Worm (Caenorhabditis elegans) whole organism, L4 larva: ENCODE results near the gene rab-7.
A peak's percentile ranks its signal among the peaks of the same experiment; 100 is the strongest.

Source experiments
- T20F7.1 ChIP-seq: fragments of 200-800 bp; sonication (Bioruptor generic); optimal IDR thresholded peaks from 2 replicates; lab custom pipeline; 2018; ENCODE audit warnings: mild to moderate bottlenecking, missing genetic modification characterization, missing compliant biosample characterization
- Y105C5A.15 ChIP-seq: fragments of 200-800 bp; sonication (Bioruptor generic); IDR thresholded peaks from 2 replicates; pipeline ENCODE4 v1.3.6; 2022; ENCODE audit warnings: missing genetic modification characterization, missing compliant biosample characterization
- Y48G9A.11 ChIP-seq: fragments of 200-800 bp; sonication (Bioruptor generic); IDR thresholded peaks from 2 replicates; pipeline ENCODE4 v1.3.6; 2022; ENCODE audit warnings: missing genetic modification reagents, missing genetic modification characterization, missing compliant biosample characterization
- Y5F2A.4 ChIP-seq: fragments of 200-800 bp; sonication (Bioruptor generic); optimal IDR thresholded peaks from 2 replicates; lab custom pipeline; 2018; ENCODE audit warnings: mild to moderate bottlenecking, missing genetic modification characterization, missing compliant biosample characterization
- ZK337.2 ChIP-seq: fragments of 200-800 bp; sonication (Bioruptor generic); IDR thresholded peaks from 2 replicates; pipeline ENCODE4 v1.3.6; 2022; ENCODE audit warnings: missing genetic modification reagents, missing genetic modification characterization, missing compliant biosample characterization
- aha-1 ChIP-seq: fragments of 150-350 bp; peaks from one replicate; lab custom pipeline; 2014; ENCODE audit warnings: missing biosample characterization, missing genetic modification characterization
- ama-1 ChIP-seq: fragments of 150-350 bp; optimal IDR thresholded peaks from 2 replicates; lab custom pipeline; 2014; ENCODE audit warnings: inconsistent platforms, mixed read lengths
- arid-1 ChIP-seq: fragments of 200-800 bp; sonication (Bioruptor generic); conservative IDR thresholded peaks from 2 replicates; pipeline ENCODE4 v1.3.6; 2022; ENCODE audit warnings: missing genetic modification reagents, missing genetic modification characterization, missing compliant biosample characterization
- ceh-20 ChIP-seq: fragments of 200-800 bp; sonication (Bioruptor generic); IDR thresholded peaks from 2 replicates; pipeline ENCODE4 v1.3.6; 2022; ENCODE audit warnings: missing genetic modification reagents, missing genetic modification characterization, missing compliant biosample characterization
- ceh-28 ChIP-seq: fragments of 150-350 bp; optimal IDR thresholded peaks from 2 replicates; lab custom pipeline; 2014; ENCODE audit warnings: missing biosample characterization, missing genetic modification reagents, missing genetic modification characterization
- ceh-32 ChIP-seq: sonication (generic microtip); optimal IDR thresholded peaks from 2 replicates; lab custom pipeline; 2016; ENCODE audit warnings: mild to moderate bottlenecking, missing genetic modification characterization, missing compliant biosample characterization; ENCODE audit not compliant: poor library complexity
- ctbp-1 ChIP-seq: fragments of 200-800 bp; sonication (Bioruptor generic); IDR thresholded peaks from 2 replicates; pipeline ENCODE4 v1.3.6; 2022; ENCODE audit warnings: missing genetic modification reagents, missing genetic modification characterization, missing compliant biosample characterization
- daf-19 ChIP-seq: fragments of 200-800 bp; sonication (Bioruptor generic); conservative IDR thresholded peaks from 2 replicates; pipeline ENCODE4 v1.3.6; 2022; ENCODE audit warnings: missing genetic modification characterization, missing compliant biosample characterization
- dmd-8 ChIP-seq: fragments of 200-800 bp; sonication (Bioruptor generic); IDR thresholded peaks from 2 replicates; pipeline ENCODE4 v1.3.6; 2022; ENCODE audit warnings: missing genetic modification characterization, missing compliant biosample characterization
- dpl-1 ChIP-seq: fragments of 150-350 bp; optimal IDR thresholded peaks from 2 replicates; lab custom pipeline; 2014; ENCODE audit warnings: missing biosample characterization, missing genetic modification reagents, missing genetic modification characterization
- dve-1 ChIP-seq: sonication (generic microtip); optimal IDR thresholded peaks from 2 replicates; lab custom pipeline; 2017; ENCODE audit warnings: antibody characterized with exemption, mild to moderate bottlenecking, missing genetic modification characterization, missing compliant biosample characterization; ENCODE audit not compliant: insufficient read depth
- fos-1 ChIP-seq: fragments of 150-350 bp; optimal IDR thresholded peaks from 2 replicates; lab custom pipeline; 2014; ENCODE audit warnings: missing biosample characterization, missing genetic modification characterization
- hif-1 ChIP-seq, 2 experiments: sonication (generic microtip); optimal IDR thresholded peaks; 2 replicates each; lab custom pipeline; 2016 to 2017; ENCODE audit warnings: missing compliant biosample characterization in 2 of 2, missing genetic modification characterization in 2 of 2, missing genetic modification reagents in 2 of 2, missing genotype in 2 of 2, mild to moderate bottlenecking in 1 of 2
- hlh-30 ChIP-seq: sonication (generic microtip); optimal IDR thresholded peaks from 2 replicates; lab custom pipeline; 2017; ENCODE audit warnings: antibody characterized with exemption, mild to moderate bottlenecking, missing genetic modification characterization, missing compliant biosample characterization; ENCODE audit not compliant: insufficient read depth
- lin-1 ChIP-seq: fragments of 200-800 bp; sonication (Bioruptor generic); IDR thresholded peaks from 2 replicates; pipeline ENCODE4 v1.3.6; 2022; ENCODE audit warnings: missing genetic modification reagents, missing genetic modification characterization, missing compliant biosample characterization
- lin-38 ChIP-seq: fragments of 200-800 bp; sonication (Bioruptor generic); IDR thresholded peaks from 2 replicates; pipeline ENCODE4 v1.3.6; 2022; ENCODE audit warnings: missing genetic modification reagents, missing genetic modification characterization, missing compliant biosample characterization
- lin-39 ChIP-seq: fragments of 150-350 bp; optimal IDR thresholded peaks from 2 replicates; lab custom pipeline; 2014; ENCODE audit warnings: missing biosample characterization, missing genetic modification reagents, missing genetic modification characterization
- lsy-2 ChIP-seq, 2 experiments: fragments of 150-350 bp in 1 of 2; sonication (generic microtip) in 1 of 2; optimal IDR thresholded peaks; 2 replicates each; lab custom pipeline; 2014 to 2017; ENCODE audit warnings: missing biosample characterization in 2 of 2, missing genetic modification characterization in 2 of 2
- mdt-29 ChIP-seq: fragments of 200-800 bp; sonication (Bioruptor generic); IDR thresholded peaks from 2 replicates; pipeline ENCODE4 v1.3.6; 2022; ENCODE audit warnings: missing genetic modification reagents, missing genetic modification characterization, missing compliant biosample characterization
- mep-1 ChIP-seq: fragments of 150-350 bp; sonication (generic microtip); optimal IDR thresholded peaks from 3 replicates; lab custom pipeline; 2014; ENCODE audit warnings: missing biosample characterization, missing genetic modification characterization
- mes-2 ChIP-seq: sonication (generic microtip); optimal IDR thresholded peaks from 2 replicates; lab custom pipeline; 2016; ENCODE audit warnings: missing genotype, mild to moderate bottlenecking, missing genetic modification characterization, missing compliant biosample characterization; ENCODE audit not compliant: poor library complexity, severe bottlenecking
- mxl-2 ChIP-seq: fragments of 200-800 bp; sonication (Bioruptor generic); conservative IDR thresholded peaks from 2 replicates; pipeline ENCODE4 v1.3.6; 2022; ENCODE audit warnings: missing genetic modification reagents, missing genetic modification characterization, missing compliant biosample characterization
- mxl-3 ChIP-seq: fragments of 200-800 bp; sonication (Bioruptor generic); optimal IDR thresholded peaks from 2 replicates; lab custom pipeline; 2018; ENCODE audit warnings: mild to moderate bottlenecking, missing genetic modification characterization, missing compliant biosample characterization
- nhr-10 ChIP-seq: fragments of 150-350 bp; optimal IDR thresholded peaks from 2 replicates; lab custom pipeline; 2014; ENCODE audit warnings: missing biosample characterization, missing genetic modification characterization
- nhr-11 ChIP-seq: fragments of 150-350 bp; optimal IDR thresholded peaks from 2 replicates; lab custom pipeline; 2014; ENCODE audit warnings: missing biosample characterization, missing genetic modification characterization
- nhr-28 ChIP-seq: fragments of 150-350 bp; optimal IDR thresholded peaks from 2 replicates; lab custom pipeline; 2014; ENCODE audit warnings: missing biosample characterization, missing genetic modification characterization
- nhr-41 ChIP-seq: fragments of 200-800 bp; sonication (Bioruptor generic); IDR thresholded peaks from 2 replicates; pipeline ENCODE4 v1.3.6; 2022; ENCODE audit warnings: missing genetic modification reagents, missing genetic modification characterization, missing compliant biosample characterization
- nhr-42 ChIP-seq: fragments of 200-800 bp; sonication (Bioruptor generic); IDR thresholded peaks from 2 replicates; pipeline ENCODE4 v1.3.6; 2022; ENCODE audit warnings: missing genetic modification characterization, missing compliant biosample characterization
- pha-4 ChIP-seq, 2 experiments: fragments of 150-350 bp in 1 of 2; fragments of 200-800 bp in 1 of 2; sonication (Bioruptor generic) in 1 of 2; IDR thresholded peaks in 1 of 2; optimal IDR thresholded peaks in 1 of 2; 2 replicates each; pipeline versions ENCODE4 v1.3.6 to Lab custom; 2014 to 2022; ENCODE audit warnings: missing genetic modification characterization in 2 of 2, missing genetic modification reagents in 2 of 2, missing biosample characterization in 1 of 2, missing compliant biosample characterization in 1 of 2
- php-3 ChIP-seq: fragments of 200-800 bp; sonication (Bioruptor generic); IDR thresholded peaks from 2 replicates; pipeline ENCODE4 v1.3.6; 2022; ENCODE audit warnings: missing genetic modification reagents, missing genetic modification characterization, missing compliant biosample characterization
- pqm-1 ChIP-seq: sonication (generic microtip); optimal IDR thresholded peaks from 2 replicates; lab custom pipeline; 2017; ENCODE audit warnings: missing biosample characterization, missing genetic modification characterization
- skn-1 ChIP-seq: fragments of 150-350 bp; optimal IDR thresholded peaks from 2 replicates; lab custom pipeline; 2014; ENCODE audit warnings: missing biosample characterization, missing genetic modification characterization
- spr-1 ChIP-seq: sonication (generic microtip); optimal IDR thresholded peaks from 2 replicates; lab custom pipeline; 2016; ENCODE audit warnings: mild to moderate bottlenecking, missing genetic modification characterization, missing compliant biosample characterization
- tag-97 ChIP-seq: fragments of 200-800 bp; sonication (Bioruptor generic); IDR thresholded peaks from 2 replicates; pipeline ENCODE4 v1.3.6; 2022; ENCODE audit warnings: missing genetic modification characterization, missing compliant biosample characterization
- unc-130 ChIP-seq: sonication (generic microtip); optimal IDR thresholded peaks from 2 replicates; lab custom pipeline; 2016; ENCODE audit warnings: missing genetic modification reagents, missing genetic modification characterization, missing compliant biosample characterization
- zfp-2 ChIP-seq: sonication (generic microtip); optimal IDR thresholded peaks from 2 replicates; lab custom pipeline; 2016; ENCODE audit warnings: mild to moderate bottlenecking, missing genetic modification characterization, missing compliant biosample characterization

Gene rab-7

ce11 chrII:11958793-11959574, 7.7 kb downstream of the rab-7 start (continued):
- TF ChIP-seq daf-19 (GFP tag; lab: Robert Waterston, UW) (no peak), nhr-42 (GFP tag; lab: Robert Waterston, UW) (no peak), lsy-2 (tag; optimal IDR thresholded peaks at IDR 0.05; lab: Kevin White, UChicago) (peak in 1 of 2 experiments; percentile 53), Y5F2A.4 (GFP tag; lab: Kevin White, UChicago) (no peak), mdt-29 (GFP tag; lab: Robert Waterston, UW) (0 out of 2 replicates have a peak, but pooled peaks have one; percentile 17), ceh-20 (no peak), ama-1 (no peak), php-3 (peak; percentile 46; the same call in 1 of the 2 replicates), aha-1 (tag; lab: Kevin White, UChicago) (peak; percentile 73), pha-4 (GFP tag; IDR thresholded peaks at IDR 0.05; lab: Robert Waterston, UW) (peak; percentile 45; the same call in 1 of the 2 replicates), pha-4 (tag; optimal IDR thresholded peaks at IDR 0.05; lab: Kevin White, UChicago) (no peak)

ce11 chrII:11954811-11955210, 11.9 kb downstream of the rab-7 start:
- TF ChIP-seq ceh-28 (tag; lab: Kevin White, UChicago) (no peak), ama-1 (no peak)

DNA sequence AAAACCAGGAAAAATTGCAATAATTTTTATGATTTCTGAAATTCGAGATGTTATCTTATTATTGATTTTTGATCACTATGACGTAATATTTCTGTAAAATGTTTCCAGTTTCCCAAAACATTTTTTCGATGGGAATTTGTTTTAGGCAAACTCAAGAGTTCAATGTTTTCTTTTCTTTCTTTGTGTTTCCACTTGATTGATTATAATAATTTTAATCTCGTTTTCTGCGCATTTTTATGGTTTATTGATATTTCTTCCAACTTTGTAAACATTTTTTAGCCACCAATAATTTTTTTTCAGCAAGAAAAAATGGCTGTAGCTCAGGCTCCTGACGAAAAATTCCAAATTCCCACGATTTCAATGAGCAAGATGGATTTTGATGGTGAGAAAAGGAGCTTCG, 12.5 kb downstream of the rab-7 start, which contains the start of gene W03C9.6:
TSS of gene W03C9.6 (plus strand) at position 301 of the 400 bp plus-strand sequence.
- TF ChIP-seq pha-4 (GFP tag; IDR thresholded peaks at IDR 0.05; lab: Robert Waterston, UW) = no peak
- no peak for TF ChIP-seq pha-4 (tag; optimal IDR thresholded peaks at IDR 0.05; lab: Kevin White, UChicago)
- TF ChIP-seq lin-38 (GFP tag; lab: Robert Waterston, UW) = no peak
- no peak for TF ChIP-seq dmd-8 (GFP tag; lab: Robert Waterston, UW)
- TF ChIP-seq mdt-29 (GFP tag; lab: Robert Waterston, UW) = no peak
- no peak for TF ChIP-seq lsy-2 (tag; optimal IDR thresholded peaks at IDR 0.05; lab: Kevin White, UChicago)
- no peak for TF ChIP-seq dpl-1
- TF ChIP-seq nhr-10 = no peak
- no peak for TF ChIP-seq pqm-1 (tag; lab: Kevin White, UChicago)
- no peak for TF ChIP-seq Y105C5A.15 (GFP tag; lab: Robert Waterston, UW)
- TF ChIP-seq spr-1 (tag; lab: Kevin White, UChicago) = no peak
- no peak for TF ChIP-seq fos-1 (tag; lab: Kevin White, UChicago)
- no peak for TF ChIP-seq T20F7.1 (GFP tag; lab: Kevin White, UChicago)
- TF ChIP-seq Y48G9A.11 (GFP tag; lab: Robert Waterston, UW) = no peak
- TF ChIP-seq ctbp-1 (GFP tag; lab: Robert Waterston, UW) = no peak
- TF ChIP-seq ceh-32 (tag; lab: Kevin White, UChicago) = no peak
- TF ChIP-seq nhr-28 (tag; lab: Kevin White, UChicago) = no peak
- no peak for TF ChIP-seq nhr-11
- no peak for TF ChIP-seq lin-39 (tag; lab: Kevin White, UChicago)
- TF ChIP-seq hif-1 (tag; optimal IDR thresholded peaks at IDR 0.05; lab: Kevin White, UChicago) = no peak
- TF ChIP-seq mes-2 = no peak

DNA sequence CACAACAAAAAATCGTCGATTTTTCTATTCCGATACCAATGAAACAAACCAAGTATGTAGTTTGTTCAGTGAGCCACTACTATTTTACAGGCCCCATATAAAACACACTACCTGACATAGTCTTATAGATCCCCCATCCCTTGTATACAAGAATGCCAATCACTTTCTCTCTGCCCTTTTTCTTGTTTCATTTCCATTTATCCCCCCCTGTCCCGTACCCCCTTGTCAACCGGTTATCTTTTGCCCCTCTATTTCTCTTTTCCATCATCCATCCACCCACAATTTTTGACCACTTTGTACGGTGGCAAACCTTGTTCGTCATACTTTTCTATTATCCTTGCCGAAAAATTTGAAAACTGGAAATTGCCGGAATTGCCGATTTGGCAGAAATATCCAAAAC, 13.8 kb downstream of the rab-7 start:
- TF ChIP-seq zfp-2 (tag; lab: Kevin White, UChicago) (no peak), ZK337.2 (no peak), mep-1 (tag; lab: Kevin White, UChicago) (no peak), skn-1 (tag; lab: Kevin White, UChicago) (no peak), ceh-32 (tag; lab: Kevin White, UChicago) (no peak), tag-97 (GFP tag; lab: Robert Waterston, UW) (no peak), lsy-2 (tag; optimal IDR thresholded peaks at IDR 0.05; lab: Kevin White, UChicago) (no peak), hlh-30 (no peak), lin-1 (GFP tag; lab: Robert Waterston, UW) (no peak), mxl-2 (GFP tag; lab: Robert Waterston, UW) (no peak), arid-1 (GFP tag; lab: Robert Waterston, UW) (no peak), dve-1 (no peak), php-3 (no peak), unc-130 (no peak), hif-1 (tag; optimal IDR thresholded peaks at IDR 0.05; lab: Kevin White, UChicago) (no peak), nhr-41 (GFP tag; lab: Robert Waterston, UW) (no peak), mxl-3 (GFP tag; lab: Kevin White, UChicago) (no peak)
